Fruit fly (Drosophila melanogaster): ENCODE results near the gene CG6638.

CG6638 gene

dm6 chr3L:8547104-8547523, 28.8 kb downstream of the CG6638 start (continued):
- TF ChIP-seq MBD-R2 (GFP tag; IDR thresholded peaks at IDR 0.05) (peak; percentile 64; the same call in 1 of the 2 replicates), HmgD (GFP tag; optimal IDR thresholded peaks at IDR 0.05) (no peak), ap (GFP tag; IDR thresholded peaks at IDR 0.05) (peak; percentile 66), repo (GFP tag; optimal IDR thresholded peaks at IDR 0.05) (peak; percentile 24), CG14050 (GFP tag; IDR thresholded peaks at IDR 0.05) (peak; percentile 61; the same call in 2 of the 3 replicates), trh (GFP tag; optimal IDR thresholded peaks at IDR 0.05) (peak; percentile 72), Dp (GFP tag; optimal IDR thresholded peaks at IDR 0.05) (no peak), gcm2 (GFP tag; optimal IDR thresholded peaks at IDR 0.05) (peak; percentile 37), gfzf (GFP tag; optimal IDR thresholded peaks at IDR 0.05) (no peak), D (optimal IDR thresholded peaks at IDR 0.05) (no peak), D (GFP tag; optimal IDR thresholded peaks at IDR 0.05) (peak; percentile 71), fru (optimal IDR thresholded peaks at IDR 0.05) (no peak), CG17568 (GFP tag; optimal IDR thresholded peaks at IDR 0.05) (peak; percentile 80), NFAT (GFP tag; IDR thresholded peaks at IDR 0.05) (peak; percentile 76), zen (tag; optimal IDR thresholded peaks at IDR 0.05) (peak; percentile 67), ind (GFP tag; optimal IDR thresholded peaks at IDR 0.05) (peak; percentile 81), HLH54F (GFP tag; optimal IDR thresholded peaks at IDR 0.05) (peak; percentile 74), Meics (GFP tag; optimal IDR thresholded peaks at IDR 0.05) (peak; percentile 92), Camta (GFP tag; optimal IDR thresholded peaks at IDR 0.05) (peak; percentile 72), CG32772 (GFP tag; IDR thresholded peaks at IDR 0.05) (peak; percentile 74), CG15601 (tag; optimal IDR thresholded peaks at IDR 0.05) (peak; percentile 75), NC2β (GFP tag; optimal IDR thresholded peaks at IDR 0.05) (peak; percentile 44), dmrt99B (tag; optimal IDR thresholded peaks at IDR 0.05) (peak; percentile 92), GATAe (GFP tag; conservative IDR thresholded peaks at IDR 0.05) (peak; percentile 64), CG7928 (GFP tag; optimal IDR thresholded peaks at IDR 0.05) (peak; percentile 71), CG9876 (GFP tag; optimal IDR thresholded peaks at IDR 0.05) (peak; percentile 41), sug (tag; optimal IDR thresholded peaks at IDR 0.05) (peak; percentile 81), amos (GFP tag; IDR thresholded peaks at IDR 0.05; ENCODE audit: partially characterized antibody) (no peak), ranshi (GFP tag; IDR thresholded peaks at IDR 0.05) (peak; percentile 73), tx (GFP tag; optimal IDR thresholded peaks at IDR 0.05) (peak; percentile 59), nmo (GFP tag; optimal IDR thresholded peaks at IDR 0.05) (peak; percentile 90), Tbp (GFP tag; optimal IDR thresholded peaks at IDR 0.05) (no peak), Oaz (GFP tag; IDR thresholded peaks at IDR 0.05) (peak; percentile 54; the same call in 1 of the 2 replicates), Aef1 (GFP tag; IDR thresholded peaks at IDR 0.05) (peak; percentile 60; the same call in 2 of the 3 replicates), H2.0 (GFP tag; IDR thresholded peaks at IDR 0.05) (peak; percentile 76), Lhr (GFP tag; optimal IDR thresholded peaks at IDR 0.05) (peak; percentile 54), CG2116 (GFP tag; optimal IDR thresholded peaks at IDR 0.05) (peak; percentile 44), ara (GFP tag; IDR thresholded peaks at IDR 0.05) (peak; percentile 68), slbo (GFP tag; IDR thresholded peaks at IDR 0.05) (peak; percentile 92), CG42726 (GFP tag; IDR thresholded peaks at IDR 0.05; ENCODE audit: partially characterized antibody) (no peak), CG14014 (GFP tag; IDR thresholded peaks at IDR 0.05) (peak; percentile 79), kni (GFP tag; optimal IDR thresholded peaks at IDR 0.05) (no peak), cato (GFP tag; optimal IDR thresholded peaks at IDR 0.05; ENCODE audit: borderline replicate concordance) (peak; percentile 44), Ets97D (GFP tag; optimal IDR thresholded peaks at IDR 0.05) (peak; percentile 50), mld (GFP tag; IDR thresholded peaks at IDR 0.05; ENCODE audit: partially characterized antibody) (no peak), twi (tag; optimal IDR thresholded peaks at IDR 0.05) (peak; percentile 60), Chrac-16 (GFP tag; optimal IDR thresholded peaks at IDR 0.05) (peak; percentile 76), CG31224 (GFP tag; IDR thresholded peaks at IDR 0.05) (peak; percentile 78), CG9609 (GFP tag; optimal IDR thresholded peaks at IDR 0.05) (peak; percentile 39), CG13296 (GFP tag; optimal IDR thresholded peaks at IDR 0.05) (peak; percentile 91), knrl (GFP tag; IDR thresholded peaks at IDR 0.05; ENCODE audit: partially characterized antibody) (no peak), CG4854 (GFP tag; optimal IDR thresholded peaks at IDR 0.05) (peak; percentile 71)
